Worm (Caenorhabditis elegans) whole organism, early embryonic: ENCODE measurements around the gene K02E11.3.

Experiments
- B0310.2 ChIP-seq: sonication (generic microtip); optimal IDR thresholded peaks from 2 replicates; lab custom pipeline; 2016; ENCODE audit warnings: mild to moderate bottlenecking, missing genetic modification characterization, missing compliant biosample characterization
- ama-1 ChIP-seq: fragments of 150-350 bp; optimal IDR thresholded peaks from 2 replicates; lab custom pipeline; 2014
- ceh-13 ChIP-seq: fragments of 200-800 bp; sonication (Bioruptor generic); optimal IDR thresholded peaks from 2 replicates; lab custom pipeline; 2018; ENCODE audit warnings: mild to moderate bottlenecking, missing genetic modification characterization, missing compliant biosample characterization
- ceh-36 ChIP-seq: sonication (generic microtip); optimal IDR thresholded peaks from 2 replicates; lab custom pipeline; 2016; ENCODE audit warnings: missing genetic modification characterization, inconsistent platforms, missing compliant biosample characterization
- ets-7 ChIP-seq: sonication (generic microtip); optimal IDR thresholded peaks from 2 replicates; lab custom pipeline; 2016; ENCODE audit warnings: missing genotype, missing genetic modification characterization, missing compliant biosample characterization
- flt-1 ChIP-seq: fragments of 200-800 bp; sonication (Bioruptor generic); IDR thresholded peaks from 2 replicates; pipeline ENCODE4 v1.3.6; 2022; ENCODE audit warnings: missing genetic modification characterization, missing compliant biosample characterization
- hmbx-1 ChIP-seq: sonication (generic microtip); optimal IDR thresholded peaks from 2 replicates; lab custom pipeline; 2016; ENCODE audit warnings: mild to moderate bottlenecking, missing genetic modification characterization, missing compliant biosample characterization
- hnd-1 ChIP-seq: sonication (generic microtip); optimal IDR thresholded peaks from 2 replicates; lab custom pipeline; 2016; ENCODE audit warnings: missing genetic modification characterization, missing compliant biosample characterization
- scrt-1 ChIP-seq: fragments of 200-800 bp; sonication (Bioruptor generic); IDR thresholded peaks from 2 replicates; pipeline ENCODE4 v1.3.6; 2022; ENCODE audit warnings: missing genetic modification characterization, missing compliant biosample characterization
- sea-1 ChIP-seq: fragments of 200-800 bp; sonication (Bioruptor generic); conservative IDR thresholded peaks from 2 replicates; pipeline ENCODE4 v1.3.6; 2022; ENCODE audit warnings: missing genetic modification characterization, missing compliant biosample characterization
- tbx-11 ChIP-seq: fragments of 200-800 bp; sonication (Bioruptor generic); IDR thresholded peaks from 2 replicates; pipeline ENCODE4 v1.3.6; 2022; ENCODE audit warnings: missing genetic modification characterization, missing compliant biosample characterization
- tbx-37 ChIP-seq: fragments of 200-800 bp; sonication (Bioruptor generic); conservative IDR thresholded peaks from 2 replicates; pipeline ENCODE4 v1.3.6; 2022; ENCODE audit warnings: missing genetic modification reagents, missing genetic modification characterization, missing compliant biosample characterization
- tra-4 ChIP-seq: sonication (generic microtip); optimal IDR thresholded peaks from 2 replicates; lab custom pipeline; 2017; ENCODE audit warnings: missing genetic modification characterization, missing compliant biosample characterization

DNA sequence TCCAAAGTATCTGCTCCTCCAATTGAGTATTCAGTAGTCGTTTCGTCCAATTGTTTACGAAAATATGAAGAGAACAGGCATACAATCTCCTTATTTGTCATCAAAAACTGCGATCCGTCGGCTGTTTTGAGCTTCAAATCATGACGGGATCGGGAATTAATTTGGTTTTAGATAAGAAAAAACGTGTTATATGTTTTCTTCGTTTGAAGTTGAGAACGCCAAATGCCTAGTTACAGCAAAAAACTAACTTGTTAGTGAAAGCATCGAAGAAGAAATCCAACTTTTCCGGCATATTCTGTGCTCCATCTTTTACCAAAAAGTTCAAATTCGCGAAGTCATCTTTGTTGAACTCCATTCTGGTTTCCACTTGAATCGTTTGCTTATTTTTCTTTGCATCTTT, 42.7 kb upstream of the K02E11.3 start, which contains the start of gene F14D7.1:
- no peak for TF ChIP-seq ama-1
- TF ChIP-seq hmbx-1 (tag; lab: Kevin White, UChicago), result no peak
- TF ChIP-seq ceh-13 (GFP tag; lab: Kevin White, UChicago), result no peak
- no peak for TF ChIP-seq tbx-37 (GFP tag; lab: Robert Waterston, UW)
- TF ChIP-seq flt-1, result no peak
- TF ChIP-seq ets-7 (tag; lab: Kevin White, UChicago), result no peak
- no peak for TF ChIP-seq tbx-11 (GFP tag; lab: Robert Waterston, UW)
- TF ChIP-seq hnd-1 (tag; lab: Kevin White, UChicago), result no peak
- no peak for TF ChIP-seq ceh-36 (tag; lab: Kevin White, UChicago)
- TF ChIP-seq sea-1, result no peak
- no peak for TF ChIP-seq scrt-1
- TF ChIP-seq tra-4 (tag; lab: Kevin White, UChicago), result no peak
- TF ChIP-seq B0310.2 (tag; lab: Kevin White, UChicago), result no peak
